Worm (Caenorhabditis elegans) whole organism, L3 larva: ENCODE results near the gene chil-14.

ENCODE experiments used
- ceh-28 ChIP-seq: fragments of 150-350 bp; optimal IDR thresholded peaks from 2 replicates; lab custom pipeline; 2014; ENCODE audit warnings: missing biosample characterization, missing genetic modification reagents, missing genetic modification characterization
- snpc-4 ChIP-seq: fragments of 150-350 bp; optimal IDR thresholded peaks from 2 replicates; lab custom pipeline; 2014; ENCODE audit warnings: missing biosample characterization, missing genetic modification characterization

- TF ChIP-seq ceh-28 (tag; lab: Kevin White, UChicago), result no peak
- TF ChIP-seq snpc-4 (tag; lab: Kevin White, UChicago), result no peak
Measured at ce11 chrV:1499140-1499539, 44.3 kb downstream of the chil-14 start, which contains the start of gene sru-27.
